Fruit fly (Drosophila melanogaster): ENCODE results near the gene tHMG2.

The tHMG2 gene

dm6 chr3R:22447874-22448254 is 44.9 kb upstream of the tHMG2 start, which contains the start of gene CG34376 (continued):
- TF ChIP-seq CG12219 (GFP tag; optimal IDR thresholded peaks at IDR 0.05) (peak; percentile 9), org-1 (GFP tag; optimal IDR thresholded peaks at IDR 0.05) (no peak), maf-S (GFP tag; optimal IDR thresholded peaks at IDR 0.05) (no peak), emc (GFP tag; optimal IDR thresholded peaks at IDR 0.05) (no peak), Awh (GFP tag; IDR thresholded peaks at IDR 0.05) (peak; percentile 25; the same call in 1 of the 2 replicates), Eip74EF (GFP tag; optimal IDR thresholded peaks at IDR 0.05) (no peak), lilli (GFP tag; optimal IDR thresholded peaks at IDR 0.05) (no peak), mirr (GFP tag; optimal IDR thresholded peaks at IDR 0.05) (peak; percentile 85), CG2889 (GFP tag; IDR thresholded peaks at IDR 0.05) (peak; percentile 58), wor (GFP tag; IDR thresholded peaks at IDR 0.05) (no peak), Hr39 (optimal IDR thresholded peaks at IDR 0.05) (no peak), vnd (GFP tag; IDR thresholded peaks at IDR 0.05; ENCODE audit: partially characterized antibody) (no peak; the same call in 2 of the 3 replicates), gce (GFP tag; IDR thresholded peaks at IDR 0.05) (0 out of 3 replicates have a peak, but pooled peaks have one; percentile 19), CG15696 (tag; optimal IDR thresholded peaks at IDR 0.05) (no peak), CG6683 (GFP tag; optimal IDR thresholded peaks at IDR 0.05) (no peak), CG30020 (tag; optimal IDR thresholded peaks at IDR 0.05) (peak; percentile 11), CG18262 (tag; optimal IDR thresholded peaks at IDR 0.05) (peak; percentile 29), Bdp1 (GFP tag; optimal IDR thresholded peaks at IDR 0.05) (no peak), CG7839 (tag; optimal IDR thresholded peaks at IDR 0.05) (no peak), CG3407 (GFP tag; optimal IDR thresholded peaks at IDR 0.05) (peak; percentile 34), Jarid2 (GFP tag; optimal IDR thresholded peaks at IDR 0.05) (peak; percentile 65), CG9876 (GFP tag; optimal IDR thresholded peaks at IDR 0.05) (peak; percentile 23), phol (tag; optimal IDR thresholded peaks at IDR 0.05) (peak; percentile 49), CG10565 (GFP tag; optimal IDR thresholded peaks at IDR 0.05) (no peak), Adf1 (GFP tag; IDR thresholded peaks at IDR 0.05) (peak; percentile 88), usp (GFP tag; optimal IDR thresholded peaks at IDR 0.05) (no peak), Hand (GFP tag; optimal IDR thresholded peaks at IDR 0.05) (no peak), CG3281 (GFP tag; optimal IDR thresholded peaks at IDR 0.05) (peak; percentile 49), CG7556 (GFP tag; optimal IDR thresholded peaks at IDR 0.05) (no peak), CkIIα-i1 (GFP tag; IDR thresholded peaks at IDR 0.05) (no peak), CG16813 (GFP tag; IDR thresholded peaks at IDR 0.05; ENCODE audit: partially characterized antibody) (0 out of 3 replicates have a peak, but pooled peaks have one; percentile 30), CG11695 (GFP tag; IDR thresholded peaks at IDR 0.05) (peak; percentile 36; the same call in 1 of the 3 replicates), salm (tag; optimal IDR thresholded peaks at IDR 0.05) (peak; percentile 27), CG10462 (GFP tag; optimal IDR thresholded peaks at IDR 0.05) (no peak), Asciz (GFP tag; optimal IDR thresholded peaks at IDR 0.05) (peak; percentile 35), crol (GFP tag; IDR thresholded peaks at IDR 0.05) (peak; percentile 100), dysf (GFP tag; IDR thresholded peaks at IDR 0.05) (peak; percentile 4; the same call in 1 of the 3 replicates), CG14667 (GFP tag; IDR thresholded peaks at IDR 0.05) (no peak), sens (GFP tag) (peak; percentile 89), CG8281 (tag; optimal IDR thresholded peaks at IDR 0.05) (no peak), CG8089 (GFP tag; optimal IDR thresholded peaks at IDR 0.05) (no peak), shn (GFP tag; optimal IDR thresholded peaks at IDR 0.05) (no peak), CG9215 (GFP tag; IDR thresholded peaks at IDR 0.05) (0 out of 2 replicates have a peak, but pooled peaks have one; percentile 5), yki (optimal IDR thresholded peaks at IDR 0.05) (no peak), sima (GFP tag; optimal IDR thresholded peaks at IDR 0.05) (no peak), jumu (GFP tag; optimal IDR thresholded peaks at IDR 0.05) (no peak), Poxn (GFP tag; IDR thresholded peaks at IDR 0.05) (no peak), NK7.1 (GFP tag; optimal IDR thresholded peaks at IDR 0.05) (no peak), Nf-YA (GFP tag; IDR thresholded peaks at IDR 0.05) (peak; percentile 22; the same call in 1 of the 2 replicates), CG1529 (GFP tag; optimal IDR thresholded peaks at IDR 0.05) (no peak), CG30431 (GFP tag; optimal IDR thresholded peaks at IDR 0.05) (peak; percentile 8), tgo (GFP tag; IDR thresholded peaks at IDR 0.05) (peak; percentile 17; the same call in 2 of the 3 replicates)
